Worm (Caenorhabditis elegans): ENCODE data around the gene dig-1.

- no peak for TF ChIP-seq dpl-1 (GFP tag; optimal IDR thresholded peaks at IDR 0.05)
- no peak for TF ChIP-seq Y79H2A.3 (GFP tag; conservative IDR thresholded peaks at IDR 0.05)
- no peak for TF ChIP-seq hmg-1.2 (GFP tag; IDR thresholded peaks at IDR 0.05)
- TF ChIP-seq unc-62 (GFP tag; optimal IDR thresholded peaks at IDR 0.05): no peak
- TF ChIP-seq dox-1 (GFP tag; IDR thresholded peaks at IDR 0.05): no peak
- no peak for TF ChIP-seq madf-6 (GFP tag; IDR thresholded peaks at IDR 0.05)
- TF ChIP-seq egrh-3 (GFP tag; IDR thresholded peaks at IDR 0.05): no peak
- no peak for TF ChIP-seq ama-1 (optimal IDR thresholded peaks at IDR 0.05)
- no peak for TF ChIP-seq ama-1 (GFP tag; optimal IDR thresholded peaks at IDR 0.05)
- TF ChIP-seq athp-1 (tag; optimal IDR thresholded peaks at IDR 0.05): no peak
- no peak for TF ChIP-seq efl-1 (GFP tag; optimal IDR thresholded peaks at IDR 0.05)
- TF ChIP-seq F49E8.2 (tag; optimal IDR thresholded peaks at IDR 0.05; ENCODE audit: insufficient read depth): no peak
- TF ChIP-seq dpff-1 (tag; optimal IDR thresholded peaks at IDR 0.05): no peak
- TF ChIP-seq nhr-90 (tag; optimal IDR thresholded peaks at IDR 0.05): no peak
- no peak for TF ChIP-seq zfh-2 (GFP tag; conservative IDR thresholded peaks at IDR 0.05)
These were observed 6.0 kb upstream of the dig-1 start for ce11 chrIII:6740072-6740471.
